Fruit fly (Drosophila melanogaster) whole organism, wandering third instar larva: ENCODE results near the gene Rsf1.

Source experiments
- Abd-B ChIP-seq: fragments of >200 bp; optimal IDR thresholded peaks from 2 replicates; lab custom pipeline; 2017; ENCODE audit warnings: missing biosample characterization, missing genetic modification characterization
- Dfd ChIP-seq: fragments of >200 bp; optimal IDR thresholded peaks from 2 replicates; lab custom pipeline; 2017; ENCODE audit warnings: missing biosample characterization, missing genetic modification characterization
- Dif ChIP-seq: fragments of 200-275, 200-300 bp; sonication (Bioruptor generic); optimal IDR thresholded peaks from 2 replicates; lab custom pipeline; 2018; ENCODE audit warnings: missing biosample characterization, missing genetic modification characterization; ENCODE audit not compliant: partially characterized antibody
- h ChIP-seq: fragments of 200-800 bp; sonication (Bioruptor generic); optimal IDR thresholded peaks from 3 replicates; lab custom pipeline; 2016; ENCODE audit warnings: missing biosample characterization, mild to moderate bottlenecking, missing genetic modification characterization
- lola ChIP-seq: fragments of >200 bp; optimal IDR thresholded peaks from 2 replicates; lab custom pipeline; 2017; ENCODE audit warnings: missing biosample characterization, missing genetic modification characterization
- pan ChIP-seq: fragments of >200 bp; optimal IDR thresholded peaks from 2 replicates; lab custom pipeline; 2017
- psq ChIP-seq: fragments of 200-800 bp; sonication (Bioruptor generic); optimal IDR thresholded peaks from 3 replicates; lab custom pipeline; 2017; ENCODE audit warnings: missing biosample characterization, mild to moderate bottlenecking, missing genetic modification characterization, moderate library complexity

DNA sequence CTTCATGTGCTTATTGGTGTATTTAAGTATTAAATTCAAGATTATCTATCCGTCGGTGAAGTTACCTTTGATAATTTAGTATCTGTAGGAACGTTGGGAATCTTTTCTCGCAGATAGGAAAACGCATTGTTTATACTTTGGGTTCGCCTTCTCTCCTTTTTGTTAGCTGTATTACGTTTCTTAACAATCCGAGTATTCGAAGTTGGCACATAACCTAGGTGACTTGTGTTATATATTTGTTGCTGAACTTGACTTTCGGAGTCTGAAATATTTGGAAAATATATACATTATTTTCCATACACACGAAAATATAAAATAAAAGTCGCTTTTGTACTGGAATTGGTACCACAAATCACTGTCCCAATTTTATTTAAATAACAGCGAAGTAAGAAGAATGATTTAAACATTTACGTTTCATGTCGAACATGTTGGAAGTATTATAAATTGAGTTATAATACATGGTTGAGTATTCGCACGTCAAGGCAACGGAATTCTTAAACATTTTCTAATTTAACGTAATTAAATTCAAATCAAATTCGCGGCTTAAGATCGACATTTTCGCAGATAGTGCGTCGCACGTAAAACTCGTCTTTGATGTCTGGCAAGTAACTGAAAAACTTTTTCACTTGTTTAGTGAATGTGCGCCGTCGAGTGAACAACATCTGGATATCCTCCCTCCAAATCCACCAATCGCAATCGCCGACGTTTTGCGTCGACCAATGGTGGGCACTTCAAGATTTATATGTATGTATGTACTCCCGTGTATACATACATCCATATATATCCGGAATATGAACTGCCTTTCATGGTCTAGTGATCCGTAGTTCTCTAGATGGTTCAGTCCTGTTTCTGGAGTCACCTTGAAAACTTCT is 31.7 kb upstream of the Rsf1 start, which contains the start of gene Hand:
- TF ChIP-seq pan = no peak
- no peak for TF ChIP-seq Abd-B (GFP tag; lab: Kevin White, UChicago)
- TF ChIP-seq psq = no peak
- TF ChIP-seq Dif (GFP tag; lab: Kevin White, UChicago) = no peak
- no peak for TF ChIP-seq Dfd (GFP tag; lab: Kevin White, UChicago)
- TF ChIP-seq lola (GFP tag; lab: Kevin White, UChicago) = no peak
- TF ChIP-seq h (GFP tag; lab: Kevin White, UChicago) = no peak
